Fruit fly (Drosophila melanogaster) whole organism, embryonic: ENCODE measurements around the gene Ugt36D1.

Experiments used
- ATbp ChIP-seq: fragments of 200-800 bp; sonication (Bioruptor generic); optimal IDR thresholded peaks from 2 replicates; lab custom pipeline; 2017; ENCODE audit warnings: missing biosample characterization, mild to moderate bottlenecking, missing genetic modification characterization, missing genetic modification reagents
- Abd-B ChIP-seq: fragments of 200-800 bp; sonication (Bioruptor generic); optimal IDR thresholded peaks from 2 replicates; lab custom pipeline; 2018; ENCODE audit warnings: missing biosample characterization, mild to moderate bottlenecking, missing genetic modification characterization, moderate library complexity
- Ada2b ChIP-seq: fragments of 200-800 bp; sonication (Bioruptor generic); IDR thresholded peaks from 2 replicates; pipeline ENCODE4 v1.3.6; 2022; ENCODE audit warnings: missing biosample characterization, missing genetic modification characterization
- Asciz ChIP-seq: fragments of 200-800 bp; sonication (Bioruptor generic); optimal IDR thresholded peaks from 2 replicates; lab custom pipeline; 2017; ENCODE audit warnings: missing biosample characterization, mild to moderate bottlenecking, missing genetic modification characterization, missing genetic modification reagents
- Bteb2 ChIP-seq: fragments of 200-800 bp; sonication (Bioruptor generic); optimal IDR thresholded peaks from 2 replicates; lab custom pipeline; 2016; ENCODE audit warnings: missing biosample characterization, missing genetic modification characterization
- CG10462 ChIP-seq: fragments of 200-800 bp; sonication (Bioruptor generic); optimal IDR thresholded peaks from 2 replicates; lab custom pipeline; 2016; ENCODE audit warnings: missing biosample characterization, missing genetic modification characterization
- CG11504 ChIP-seq: fragments of 200-800 bp; sonication (Bioruptor generic); optimal IDR thresholded peaks from 3 replicates; lab custom pipeline; 2019; ENCODE audit warnings: missing biosample characterization, mild to moderate bottlenecking, missing genetic modification characterization, moderate library complexity
- CG11696 ChIP-seq: fragments of 200-800 bp; sonication (Bioruptor generic); IDR thresholded peaks from 2 replicates; pipeline ENCODE4 v1.3.6; 2022; ENCODE audit warnings: missing biosample characterization, missing genetic modification characterization
- CG12744 ChIP-seq: fragments of 200-800 bp; sonication (Bioruptor generic); optimal IDR thresholded peaks from 2 replicates; lab custom pipeline; 2016; ENCODE audit warnings: missing biosample characterization, missing genetic modification characterization
- CG16815 ChIP-seq: fragments of 200-800 bp; sonication (Bioruptor generic); optimal IDR thresholded peaks from 3 replicates; lab custom pipeline; 2017; ENCODE audit warnings: missing biosample characterization, mild to moderate bottlenecking, missing genetic modification characterization
- CG17328 ChIP-seq: fragments of 200-800 bp; sonication (Bioruptor generic); IDR thresholded peaks from 2 replicates; pipeline ENCODE4 v1.3.6; 2022; ENCODE audit warnings: missing biosample characterization, missing genetic modification characterization
- CG17385 ChIP-seq: fragments of 200-800 bp; sonication (Bioruptor generic); optimal IDR thresholded peaks from 3 replicates; lab custom pipeline; 2018; ENCODE audit warnings: missing biosample characterization, mild to moderate bottlenecking, missing genetic modification characterization
- CG17802 ChIP-seq: fragments of 200-800 bp; sonication (Bioruptor generic); optimal IDR thresholded peaks from 2 replicates; lab custom pipeline; 2018; ENCODE audit warnings: missing biosample characterization, mild to moderate bottlenecking, missing genetic modification characterization, moderate library complexity
- CG2678 ChIP-seq: fragments of 200-800 bp; sonication (Bioruptor generic); optimal IDR thresholded peaks from 3 replicates; lab custom pipeline; 2019; ENCODE audit warnings: missing biosample characterization, mild to moderate bottlenecking, missing genetic modification characterization, moderate library complexity
- CG33557 ChIP-seq: fragments of 200-800 bp; sonication (Bioruptor generic); optimal IDR thresholded peaks from 2 replicates; lab custom pipeline; 2019; ENCODE audit warnings: missing biosample characterization, mild to moderate bottlenecking, missing genetic modification characterization, moderate library complexity
- CG4282 ChIP-seq: fragments of 200-800 bp; sonication (Bioruptor generic); optimal IDR thresholded peaks from 2 replicates; lab custom pipeline; 2016; ENCODE audit warnings: missing biosample characterization, missing genetic modification characterization
- CG4360 ChIP-seq: fragments of 200-800 bp; sonication (Bioruptor generic); IDR thresholded peaks from 2 replicates; pipeline ENCODE4 v1.3.6; 2022; ENCODE audit warnings: missing biosample characterization, missing genetic modification characterization
- CG8290 ChIP-seq, 3 experiments: fragments of 200-800 bp; sonication (Bioruptor generic); optimal IDR thresholded peaks; 2 replicates each; lab custom pipeline; 2016 to 2019; ENCODE audit warnings: missing biosample characterization in 3 of 3, missing genetic modification characterization in 3 of 3, mild to moderate bottlenecking in 2 of 3, moderate library complexity in 1 of 3
- CG9727 ChIP-seq: fragments of 200-800 bp; sonication (Bioruptor generic); optimal IDR thresholded peaks from 3 replicates; lab custom pipeline; 2017; ENCODE audit warnings: missing biosample characterization, mild to moderate bottlenecking, missing genetic modification characterization
- Dref ChIP-seq: fragments of 200-800 bp; sonication (Bioruptor generic); IDR thresholded peaks from 2 replicates; pipeline ENCODE4 v1.3.6; 2022; ENCODE audit warnings: missing biosample characterization, missing genetic modification characterization
- Drgx ChIP-seq: fragments of 200-800 bp; sonication (Bioruptor generic); IDR thresholded peaks from 2 replicates; pipeline ENCODE4 v1.3.6; 2022; ENCODE audit warnings: missing biosample characterization, missing genetic modification characterization
- Fer2 ChIP-seq: fragments of 200-800 bp; sonication (Bioruptor generic); optimal IDR thresholded peaks from 2 replicates; lab custom pipeline; 2018; ENCODE audit warnings: missing biosample characterization, mild to moderate bottlenecking, missing genetic modification characterization, moderate library complexity
- MBD-R2 ChIP-seq: fragments of 200-800 bp; sonication (Bioruptor generic); IDR thresholded peaks from 2 replicates; pipeline ENCODE4 v1.3.6; 2022; ENCODE audit warnings: missing biosample characterization, missing genetic modification characterization
- Oaz ChIP-seq: fragments of 200-800 bp; sonication (Bioruptor generic); IDR thresholded peaks from 2 replicates; pipeline ENCODE4 v1.3.6; 2022; ENCODE audit warnings: missing biosample characterization, missing genetic modification characterization
- Oli ChIP-seq: fragments of 200-800 bp; sonication (Bioruptor generic); optimal IDR thresholded peaks from 2 replicates; lab custom pipeline; 2018; ENCODE audit warnings: missing biosample characterization, mild to moderate bottlenecking, missing genetic modification characterization, moderate library complexity
- Rx ChIP-seq: fragments of 200-800 bp; sonication (Bioruptor generic); IDR thresholded peaks from 2 replicates; pipeline ENCODE4 v1.3.6; 2022; ENCODE audit warnings: missing biosample characterization, missing genetic modification characterization
- Scr ChIP-seq: fragments of 200-800 bp; sonication (Bioruptor generic); IDR thresholded peaks from 2 replicates; pipeline ENCODE4 v1.3.6; 2022; ENCODE audit warnings: missing biosample characterization, missing genetic modification characterization; ENCODE audit not compliant: partially characterized antibody
- bab2 ChIP-seq: fragments of 200-800 bp; sonication (Bioruptor generic); optimal IDR thresholded peaks from 2 replicates; lab custom pipeline; 2016; ENCODE audit warnings: missing biosample characterization, missing genetic modification characterization
- danr ChIP-seq: fragments of 200-800 bp; sonication (Bioruptor generic); IDR thresholded peaks from 2 replicates; pipeline ENCODE4 v1.3.6; 2022; ENCODE audit warnings: missing biosample characterization, missing genetic modification characterization
- exex ChIP-seq: fragments of 200-800 bp; sonication (Bioruptor generic); optimal IDR thresholded peaks from 4 replicates; lab custom pipeline; 2018; ENCODE audit warnings: missing biosample characterization, mild to moderate bottlenecking, missing genetic modification characterization, moderate library complexity
- fru ChIP-seq: fragments of >200 bp; optimal IDR thresholded peaks from 2 replicates; lab custom pipeline; 2017
- fu2 ChIP-seq: fragments of 200-800 bp; sonication (Bioruptor generic); optimal IDR thresholded peaks from 2 replicates; lab custom pipeline; 2016; ENCODE audit warnings: missing biosample characterization, missing genetic modification characterization
- lbe ChIP-seq: fragments of 200-800 bp; sonication (Bioruptor generic); optimal IDR thresholded peaks from 2 replicates; lab custom pipeline; 2016; ENCODE audit warnings: missing biosample characterization, mild to moderate bottlenecking, missing genetic modification characterization
- lmd ChIP-seq: fragments of 200-800 bp; sonication (Bioruptor generic); IDR thresholded peaks from 2 replicates; pipeline ENCODE4 v1.3.6; 2022; ENCODE audit warnings: missing biosample characterization, missing genetic modification characterization
- mld ChIP-seq: fragments of 200-800 bp; sonication (Bioruptor generic); IDR thresholded peaks from 3 replicates; pipeline ENCODE4 v1.3.6; 2022; ENCODE audit warnings: missing biosample characterization, missing genetic modification characterization; ENCODE audit not compliant: partially characterized antibody
- nerfin-2 ChIP-seq: fragments of 200-800 bp; sonication (Bioruptor generic); IDR thresholded peaks from 2 replicates; pipeline ENCODE4 v1.3.6; 2022; ENCODE audit warnings: missing biosample characterization, missing genetic modification characterization; ENCODE audit not compliant: partially characterized antibody
- rib ChIP-seq: fragments of 200-800 bp; sonication (Bioruptor generic); IDR thresholded peaks from 2 replicates; pipeline ENCODE4 v1.3.6; 2022; ENCODE audit warnings: missing biosample characterization, missing genetic modification characterization
- schlank ChIP-seq: fragments of 200-800 bp; sonication (Bioruptor generic); optimal IDR thresholded peaks from 2 replicates; lab custom pipeline; 2018; ENCODE audit warnings: missing biosample characterization, mild to moderate bottlenecking, missing genetic modification characterization
- sima ChIP-seq: fragments of 200-800 bp; sonication (Bioruptor generic); optimal IDR thresholded peaks from 2 replicates; lab custom pipeline; 2016; ENCODE audit warnings: missing biosample characterization, missing genetic modification characterization
- so ChIP-seq: fragments of 200-800 bp; sonication (Bioruptor generic); IDR thresholded peaks from 3 replicates; pipeline ENCODE4 v1.3.6; 2022; ENCODE audit warnings: missing biosample characterization, missing genetic modification characterization
- sob ChIP-seq: fragments of 200-800 bp; sonication (Bioruptor generic); IDR thresholded peaks from 2 replicates; pipeline ENCODE4 v1.3.6; 2022; ENCODE audit warnings: missing biosample characterization, missing genetic modification characterization
- stwl ChIP-seq: fragments of 200-800 bp; sonication (Bioruptor generic); optimal IDR thresholded peaks from 3 replicates; lab custom pipeline; 2018; ENCODE audit warnings: missing biosample characterization, mild to moderate bottlenecking, missing genetic modification characterization, moderate library complexity
- sug ChIP-seq: fragments of 200-800 bp; optimal IDR thresholded peaks from 2 replicates; lab custom pipeline; 2019; ENCODE audit warnings: missing biosample characterization, mild to moderate bottlenecking, missing genetic modification characterization, moderate library complexity
- trh ChIP-seq: fragments of 200-800 bp; sonication (Bioruptor generic); optimal IDR thresholded peaks from 2 replicates; lab custom pipeline; 2016; ENCODE audit warnings: missing biosample characterization, missing genetic modification characterization
- usp ChIP-seq: fragments of >200 bp; optimal IDR thresholded peaks from 2 replicates; lab custom pipeline; 2017; ENCODE audit warnings: missing biosample characterization, missing genetic modification characterization
- vnd ChIP-seq: fragments of 200-800 bp; sonication (Bioruptor generic); IDR thresholded peaks from 3 replicates; pipeline ENCODE4 v1.3.6; 2022; ENCODE audit warnings: missing biosample characterization, missing genetic modification characterization; ENCODE audit not compliant: partially characterized antibody
- wor ChIP-seq: fragments of 200-800 bp; sonication (Bioruptor generic); IDR thresholded peaks from 2 replicates; pipeline ENCODE4 v1.3.6; 2022; ENCODE audit warnings: missing biosample characterization, missing genetic modification characterization
- zfh2 ChIP-seq: fragments of 200-800 bp; sonication (Bioruptor generic); optimal IDR thresholded peaks from 2 replicates; lab custom pipeline; 2016; ENCODE audit warnings: missing biosample characterization, missing genetic modification characterization

Ugt36D1 gene

DNA sequence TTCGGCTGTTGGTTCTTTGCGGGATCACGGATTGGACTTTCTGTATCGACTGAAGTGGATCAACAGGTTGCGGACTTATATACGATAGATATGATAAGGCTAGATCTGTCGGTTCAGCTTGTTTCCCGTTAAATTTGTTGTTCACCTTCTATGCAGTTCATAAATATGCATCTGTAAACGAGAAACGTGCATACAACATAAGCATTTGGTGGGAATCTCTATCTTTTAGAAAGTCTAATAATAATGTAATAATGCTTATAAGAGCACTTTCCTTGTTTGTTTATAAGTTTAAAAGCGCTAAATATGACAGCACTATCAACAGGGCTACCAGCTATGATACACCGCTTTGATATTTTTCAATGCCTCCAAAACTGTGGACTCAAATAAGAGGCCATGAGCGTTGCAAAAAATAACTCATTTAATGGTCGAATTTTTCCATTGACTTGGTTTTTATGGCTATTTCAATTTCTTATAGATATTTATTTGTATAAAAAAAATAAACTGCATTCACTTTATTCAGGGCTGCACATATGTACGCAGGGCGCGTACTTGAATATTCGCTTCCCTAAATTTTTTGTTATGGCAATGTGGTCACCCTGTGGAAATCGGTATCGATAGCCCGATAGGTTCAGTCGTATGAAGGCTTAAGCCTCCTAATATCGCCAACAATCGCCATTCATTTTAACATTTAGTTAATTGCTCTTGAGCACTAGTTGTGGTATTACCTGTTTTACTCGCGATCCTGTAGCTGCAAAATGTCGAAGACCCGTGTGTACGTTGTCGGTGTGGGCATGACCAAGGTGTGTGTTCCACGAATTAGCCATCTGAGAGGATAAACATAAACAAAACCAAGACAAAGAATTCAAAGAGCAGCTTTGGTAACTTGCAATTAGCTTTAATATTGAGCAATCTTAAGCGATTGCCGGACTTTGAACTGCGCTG is 7.5 kb downstream of the Ugt36D1 start, which contains the start of the genes CG17597 and ScpX (continued):
- TF ChIP-seq ATbp (GFP tag; lab: Kevin White, UChicago) = no peak
- TF ChIP-seq MBD-R2 = peak; percentile 61
- peak; percentile 47 for TF ChIP-seq Asciz (GFP tag; lab: Kevin White, UChicago)
- no peak for TF ChIP-seq sima (GFP tag; lab: Kevin White, UChicago)
- no peak for TF ChIP-seq lbe (GFP tag; lab: Kevin White, UChicago)
- peak; percentile 76 for TF ChIP-seq CG2678 (tag; lab: Kevin White, UChicago)
- TF ChIP-seq CG16815 = peak; percentile 26
- TF ChIP-seq Ada2b (GFP tag; lab: Robert Waterston, UW) = peak; percentile 51
- peak; percentile 59 for TF ChIP-seq bab2 (GFP tag; lab: Kevin White, UChicago)
- TF ChIP-seq rib (GFP tag; lab: Robert Waterston, UW) = no peak
- TF ChIP-seq CG17802 (tag; lab: Kevin White, UChicago) = peak; percentile 48
- TF ChIP-seq Abd-B = peak; percentile 69
- TF ChIP-seq CG33557 (GFP tag; lab: Kevin White, UChicago) = peak; percentile 64
- TF ChIP-seq Bteb2 (GFP tag; lab: Kevin White, UChicago) = peak; percentile 55
- TF ChIP-seq usp (GFP tag; lab: Kevin White, UChicago) = no peak
- peak; percentile 71 for TF ChIP-seq zfh2 (GFP tag; lab: Kevin White, UChicago)
- TF ChIP-seq Rx (GFP tag; lab: Robert Waterston, UW) = peak; percentile 7; the same call in 1 of the 2 replicates
- peak; percentile 76 for TF ChIP-seq Scr (GFP tag; lab: Robert Waterston, UW)
- TF ChIP-seq Dref = peak; percentile 93
- TF ChIP-seq CG8290 (GFP tag; optimal IDR thresholded peaks at IDR 0.05; lab: Kevin White, UChicago) = peak; percentile 53
- peak; percentile 1 to 58 for TF ChIP-seq CG8290 (tag; optimal IDR thresholded peaks at IDR 0.05; lab: Kevin White, UChicago)
- TF ChIP-seq exex (tag; lab: Kevin White, UChicago) = peak; percentile 26
- TF ChIP-seq Drgx (GFP tag; lab: Robert Waterston, UW) = no peak
- peak; percentile 76 for TF ChIP-seq sug (tag; lab: Kevin White, UChicago)
- peak; percentile 75 for TF ChIP-seq CG11504 (tag; lab: Kevin White, UChicago)
- peak; percentile 26 for TF ChIP-seq Fer2 (tag; lab: Kevin White, UChicago)
- peak; percentile 94 for TF ChIP-seq stwl (tag; lab: Kevin White, UChicago)
- peak; percentile 90 for TF ChIP-seq mld
- TF ChIP-seq schlank (tag; lab: Kevin White, UChicago) = no peak
- TF ChIP-seq danr (GFP tag; lab: Robert Waterston, UW) = 0 out of 2 replicates have a peak, but pooled peaks have one; percentile 36
- TF ChIP-seq CG12744 (GFP tag; lab: Kevin White, UChicago) = no peak
- peak; percentile 70 for TF ChIP-seq lmd (GFP tag; lab: Robert Waterston, UW)
- TF ChIP-seq CG17328 (GFP tag; lab: Robert Waterston, UW) = no peak; the same call in 1 of the 2 replicates
- no peak for TF ChIP-seq CG4282 (GFP tag; lab: Kevin White, UChicago)
- TF ChIP-seq CG10462 (GFP tag; lab: Kevin White, UChicago) = peak; percentile 23
- TF ChIP-seq wor (GFP tag; lab: Robert Waterston, UW) = 0 out of 2 replicates have a peak, but pooled peaks have one; percentile 21
- no peak for TF ChIP-seq trh
- no peak for TF ChIP-seq fru (lab: Kevin White, UChicago)
- no peak for TF ChIP-seq CG4360 (GFP tag; lab: Robert Waterston, UW)
- TF ChIP-seq fu2 = peak; percentile 41
- peak; percentile 82 for TF ChIP-seq nerfin-2
- peak; percentile 52 for TF ChIP-seq CG17385
- TF ChIP-seq CG11696 (GFP tag; lab: Robert Waterston, UW) = no peak
- peak; percentile 58 for TF ChIP-seq Oli (tag; lab: Kevin White, UChicago)
- peak; percentile 69 for TF ChIP-seq CG9727 (GFP tag; lab: Kevin White, UChicago)
- TF ChIP-seq Oaz (GFP tag; lab: Robert Waterston, UW) = no peak
- peak; percentile 82 for TF ChIP-seq vnd
- 0 out of 2 replicates have a peak, but pooled peaks have one; percentile 45 for TF ChIP-seq sob (GFP tag; lab: Robert Waterston, UW)
- peak; percentile 40; the same call in 1 of the 3 replicates for TF ChIP-seq so (GFP tag; lab: Robert Waterston, UW)
